Worm (Caenorhabditis elegans): ENCODE results near the gene mstr-2.

The mstr-2 gene

ce11 chrIII:4449893-4450579, 18.9 kb upstream of the mstr-2 start, which contains the start of gene ceh-43 (continued):
- TF ChIP-seq cebp-1 (GFP tag; IDR thresholded peaks at IDR 0.05) (no peak), cebp-1 (tag; optimal IDR thresholded peaks at IDR 0.05) (peak; percentile 19), hlh-26 (GFP tag; conservative IDR thresholded peaks at IDR 0.05) (no peak), ceh-91 (GFP tag; IDR thresholded peaks at IDR 0.05) (0 out of 2 replicates have a peak, but pooled peaks have one; percentile 25), gei-17 (GFP tag; optimal IDR thresholded peaks at IDR 0.05) (no peak), let-526 (GFP tag; IDR thresholded peaks at IDR 0.05) (no peak), ceh-100 (GFP tag; IDR thresholded peaks at IDR 0.05) (peak; percentile 51), snpc-4 (GFP tag; optimal IDR thresholded peaks at IDR 0.05) (peak; percentile 11), snpc-4 (tag; optimal IDR thresholded peaks at IDR 0.05) (peak in 1 of 4 experiments; percentile 17), T26A5.8 (tag; optimal IDR thresholded peaks at IDR 0.05) (no peak), lin-26 (GFP tag; IDR thresholded peaks at IDR 0.05) (peak; percentile 78), tlf-1 (GFP tag; optimal IDR thresholded peaks at IDR 0.05) (no peak), Y95B8A.8 (GFP tag; IDR thresholded peaks at IDR 0.05) (no peak), somi-1 (GFP tag; optimal IDR thresholded peaks at IDR 0.05) (no peak), tbx-9 (tag; optimal IDR thresholded peaks at IDR 0.05; ENCODE audit: borderline replicate concordance) (no peak), unc-62 (GFP tag; optimal IDR thresholded peaks at IDR 0.05) (no peak), ZK185.1 (tag; optimal IDR thresholded peaks at IDR 0.05; ENCODE audit: poor library complexity, severe bottlenecking) (peak; percentile 20), ceh-27 (GFP tag; optimal IDR thresholded peaks at IDR 0.05) (peak; percentile 13), dpl-1 (GFP tag; optimal IDR thresholded peaks at IDR 0.05) (no peak), lin-40 (tag; optimal IDR thresholded peaks at IDR 0.05) (no peak), bed-1 (GFP tag; IDR thresholded peaks at IDR 0.05) (0 out of 2 replicates have a peak, but pooled peaks have one; percentile 29), sptf-2 (GFP tag; optimal IDR thresholded peaks at IDR 0.05) (no peak), nhr-27 (tag; optimal IDR thresholded peaks at IDR 0.05) (no peak), rcor-1 (GFP tag; IDR thresholded peaks at IDR 0.05) (0 out of 2 replicates have a peak, but pooled peaks have one; percentile 8), nhr-179 (tag; optimal IDR thresholded peaks at IDR 0.05) (no peak), attf-5 (GFP tag; optimal IDR thresholded peaks at IDR 0.05) (no peak), athp-1 (tag; optimal IDR thresholded peaks at IDR 0.05) (no peak), lag-1 (GFP tag; IDR thresholded peaks at IDR 0.05) (no peak), hlh-12 (tag; optimal IDR thresholded peaks at IDR 0.05) (no peak), C17E4.6 (GFP tag; IDR thresholded peaks at IDR 0.05) (no peak), repo-1 (tag; optimal IDR thresholded peaks at IDR 0.05) (no peak), F37B4.10 (GFP tag; IDR thresholded peaks at IDR 0.05) (no peak), egrh-3 (GFP tag; IDR thresholded peaks at IDR 0.05) (no peak), zim-3 (tag; optimal IDR thresholded peaks at IDR 0.05) (no peak), die-1 (tag; optimal IDR thresholded peaks at IDR 0.05) (peak; percentile 35), sdz-38 (tag; optimal IDR thresholded peaks at IDR 0.05) (no peak), aptf-2 (GFP tag; conservative IDR thresholded peaks at IDR 0.05) (no peak), lin-35 (GFP tag; optimal IDR thresholded peaks at IDR 0.05) (no peak), snpc-1.3 (tag; optimal IDR thresholded peaks at IDR 0.05; ENCODE audit: insufficient read depth) (no peak), ztf-3 (GFP tag; optimal IDR thresholded peaks at IDR 0.05) (no peak)
